Worm (Caenorhabditis elegans) whole organism, L2 larva: ENCODE measurements around the gene T12A7.6.

ENCODE experiments used
- ceh-16 ChIP-seq: fragments of 150-350 bp; optimal IDR thresholded peaks from 2 replicates; lab custom pipeline; 2014; ENCODE audit warnings: missing biosample characterization, missing genetic modification characterization
- egl-27 ChIP-seq: sonication (generic microtip); optimal IDR thresholded peaks from 3 replicates; lab custom pipeline; 2017; ENCODE audit warnings: missing biosample characterization, missing genetic modification reagents, missing genetic modification characterization
- elt-3 ChIP-seq: sonication (generic microtip); optimal IDR thresholded peaks from 2 replicates; lab custom pipeline; 2017; ENCODE audit warnings: missing biosample characterization, missing genetic modification characterization
- fos-1 ChIP-seq: fragments of 150-350 bp; optimal IDR thresholded peaks from 2 replicates; lab custom pipeline; 2014; ENCODE audit warnings: missing biosample characterization, missing genetic modification characterization
- lin-13 ChIP-seq: fragments of 150-350 bp; optimal IDR thresholded peaks from 2 replicates; lab custom pipeline; 2014; ENCODE audit warnings: missing biosample characterization, missing genetic modification reagents, missing genetic modification characterization
- nhr-23 ChIP-seq: fragments of 150-350 bp; optimal IDR thresholded peaks from 2 replicates; lab custom pipeline; 2014; ENCODE audit warnings: missing biosample characterization, missing genetic modification reagents, missing genetic modification characterization
- nhr-237 ChIP-seq: fragments of 150-350 bp; optimal IDR thresholded peaks from 2 replicates; lab custom pipeline; 2014; ENCODE audit warnings: missing biosample characterization, missing genetic modification characterization
- nhr-25 ChIP-seq: fragments of 150-350 bp; sonication (generic microtip); optimal IDR thresholded peaks from 3 replicates; lab custom pipeline; 2014; ENCODE audit warnings: missing biosample characterization, missing genetic modification characterization
- nhr-6 ChIP-seq: fragments of 150-350 bp; optimal IDR thresholded peaks from 2 replicates; lab custom pipeline; 2014; ENCODE audit warnings: missing biosample characterization, missing genetic modification characterization
- snpc-4 ChIP-seq: fragments of 150-350 bp; optimal IDR thresholded peaks from 2 replicates; lab custom pipeline; 2014; ENCODE audit warnings: missing biosample characterization, missing genetic modification characterization
- ztf-4 ChIP-seq: fragments of 150-350 bp; optimal IDR thresholded peaks from 2 replicates; lab custom pipeline; 2014; ENCODE audit warnings: missing biosample characterization, missing genetic modification characterization

DNA sequence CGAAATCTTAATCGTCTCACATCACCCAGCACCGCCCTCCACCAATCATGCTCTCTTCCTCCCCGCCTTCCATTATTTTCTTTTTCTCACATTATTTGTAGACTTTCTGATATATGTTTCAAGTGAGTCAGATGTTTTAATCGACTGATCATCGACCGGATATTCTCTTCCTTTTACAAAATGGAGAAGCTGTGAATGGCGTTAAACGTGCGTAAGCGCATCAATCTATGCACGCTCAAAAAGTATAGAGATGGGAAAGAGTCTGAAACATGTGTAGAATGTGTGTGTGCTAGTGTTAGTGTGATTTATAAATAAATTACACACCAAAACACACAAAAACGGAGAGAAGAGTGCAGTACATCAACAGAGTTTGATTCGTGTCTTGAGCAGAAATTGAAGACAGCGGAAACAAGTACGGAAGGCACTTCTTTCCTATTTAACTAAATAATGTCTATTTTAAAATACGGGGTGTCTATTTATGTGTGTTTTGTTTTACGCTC is 28.0 kb downstream of the T12A7.6 start:
- no peak for TF ChIP-seq egl-27
- no peak for TF ChIP-seq fos-1
- TF ChIP-seq nhr-25, result no peak
- no peak for TF ChIP-seq elt-3 (tag; lab: Kevin White, UChicago)
- TF ChIP-seq nhr-6 (tag; lab: Kevin White, UChicago), result no peak
- TF ChIP-seq nhr-23 (tag; lab: Kevin White, UChicago), result no peak
- TF ChIP-seq ztf-4 (tag; lab: Kevin White, UChicago), result no peak
- TF ChIP-seq snpc-4, result no peak
- no peak for TF ChIP-seq nhr-237 (tag; lab: Kevin White, UChicago)
- no peak for TF ChIP-seq ceh-16
- TF ChIP-seq lin-13 (GFP tag; lab: Kevin White, UChicago), result no peak
